Fruit fly (Drosophila melanogaster) whole organism, prepupa: ENCODE results near the gene CG43336.

ENCODE experiments used
- CG10669 ChIP-seq: fragments of 200-800 bp; sonication (Bioruptor generic); optimal IDR thresholded peaks from 3 replicates; lab custom pipeline; 2018; ENCODE audit warnings: missing biosample characterization, mild to moderate bottlenecking, missing genetic modification characterization, moderate library complexity
- CG1621 ChIP-seq: fragments of 200-800 bp; sonication (Bioruptor generic); optimal IDR thresholded peaks from 3 replicates; lab custom pipeline; 2018; ENCODE audit warnings: missing biosample characterization, mild to moderate bottlenecking, missing genetic modification characterization
- CG16779 ChIP-seq: fragments of 200-800 bp; sonication (Bioruptor generic); optimal IDR thresholded peaks from 3 replicates; lab custom pipeline; 2017; ENCODE audit warnings: missing biosample characterization, mild to moderate bottlenecking, missing genetic modification characterization
- CG3032 ChIP-seq: fragments of 200-800 bp; optimal IDR thresholded peaks from 2 replicates; lab custom pipeline; 2019; ENCODE audit warnings: missing biosample characterization, mild to moderate bottlenecking, missing genetic modification characterization, moderate library complexity
- CG31627 ChIP-seq: fragments of 200-800 bp; sonication (Bioruptor generic); optimal IDR thresholded peaks from 3 replicates; lab custom pipeline; 2016; ENCODE audit warnings: missing biosample characterization, missing genetic modification characterization
- CG3919 ChIP-seq: fragments of 200-800 bp; sonication (Bioruptor generic); optimal IDR thresholded peaks from 3 replicates; lab custom pipeline; 2016; ENCODE audit warnings: missing biosample characterization, missing genetic modification characterization
- CG6792 ChIP-seq: fragments of 200-800 bp; sonication (Bioruptor generic); optimal IDR thresholded peaks from 3 replicates; lab custom pipeline; 2016; ENCODE audit warnings: missing biosample characterization, missing genetic modification characterization
- CG6808 ChIP-seq: fragments of 200-800 bp; sonication (Bioruptor generic); optimal IDR thresholded peaks from 3 replicates; lab custom pipeline; 2017; ENCODE audit warnings: missing biosample characterization, missing genetic modification characterization, mild to moderate bottlenecking, moderate library complexity, missing genetic modification reagents
- CG7368 ChIP-seq: fragments of 200-800 bp; sonication (Bioruptor generic); optimal IDR thresholded peaks from 3 replicates; lab custom pipeline; 2016; ENCODE audit warnings: missing biosample characterization, missing genetic modification characterization
- CG8119 ChIP-seq: fragments of 200-800 bp; sonication (Bioruptor generic); IDR thresholded peaks from 3 replicates; pipeline ENCODE4 v1.3.6; 2022; ENCODE audit warnings: missing biosample characterization, missing genetic modification characterization
- CG8319 ChIP-seq: fragments of 200-800 bp; sonication (Bioruptor generic); optimal IDR thresholded peaks from 3 replicates; lab custom pipeline; 2016; ENCODE audit warnings: missing biosample characterization, missing genetic modification characterization
- CG8632 ChIP-seq: fragments of 200-800 bp; sonication (Bioruptor generic); optimal IDR thresholded peaks from 3 replicates; lab custom pipeline; 2016; ENCODE audit warnings: missing biosample characterization, missing genetic modification characterization
- CG9139 ChIP-seq: fragments of 200-800 bp; sonication (Bioruptor generic); optimal IDR thresholded peaks from 3 replicates; lab custom pipeline; 2017; ENCODE audit warnings: missing biosample characterization, mild to moderate bottlenecking, missing genetic modification characterization
- Eip78C ChIP-seq: fragments of 200-800 bp; sonication (Bioruptor generic); peaks from one replicate; lab custom pipeline; 2016; ENCODE audit warnings: missing biosample characterization, missing genetic modification characterization
- Eip93F ChIP-seq: fragments of 200-800 bp; sonication (Bioruptor generic); optimal IDR thresholded peaks from 2 replicates; lab custom pipeline; 2016; ENCODE audit warnings: missing biosample characterization, mild to moderate bottlenecking, missing genetic modification characterization
- Hr39 ChIP-seq: fragments of 200-800 bp; sonication (Bioruptor generic); optimal IDR thresholded peaks from 2 replicates; lab custom pipeline; 2016; ENCODE audit warnings: missing biosample characterization, missing genetic modification characterization
- Hr4 ChIP-seq: fragments of 200-800 bp; sonication (Bioruptor generic); optimal IDR thresholded peaks from 3 replicates; lab custom pipeline; 2016; ENCODE audit warnings: missing biosample characterization, missing genetic modification characterization
- Lpt ChIP-seq: fragments of 200-800 bp; sonication (Bioruptor generic); optimal IDR thresholded peaks from 3 replicates; lab custom pipeline; 2016; ENCODE audit warnings: missing biosample characterization, missing genetic modification characterization
- Sox102F ChIP-seq: fragments of 200-800 bp; sonication (Bioruptor generic); optimal IDR thresholded peaks from 2 replicates; lab custom pipeline; 2016; ENCODE audit warnings: missing biosample characterization, mild to moderate bottlenecking, missing genetic modification characterization
- achi ChIP-seq: fragments of 200-800 bp; sonication (Bioruptor generic); optimal IDR thresholded peaks from 3 replicates; lab custom pipeline; 2016; ENCODE audit warnings: missing biosample characterization, missing genetic modification characterization
- acj6 ChIP-seq: fragments of 200-800 bp; sonication (Bioruptor generic); optimal IDR thresholded peaks from 3 replicates; lab custom pipeline; 2016; ENCODE audit warnings: missing biosample characterization, missing genetic modification characterization
- cyc ChIP-seq: fragments of 200-800 bp; sonication (Bioruptor generic); optimal IDR thresholded peaks from 3 replicates; lab custom pipeline; 2016; ENCODE audit warnings: missing biosample characterization, missing genetic modification characterization
- dsx ChIP-seq: fragments of 200-800 bp; optimal IDR thresholded peaks from 3 replicates; lab custom pipeline; 2019; ENCODE audit warnings: missing biosample characterization, mild to moderate bottlenecking, missing genetic modification characterization, moderate library complexity; ENCODE audit not compliant: poor library complexity, severe bottlenecking
- eg ChIP-seq: fragments of 200-800 bp; sonication (Bioruptor generic); IDR thresholded peaks from 3 replicates; pipeline ENCODE4 v1.3.6; 2022; ENCODE audit warnings: missing biosample characterization, missing genetic modification characterization
- esn ChIP-seq: fragments of 200-800 bp; sonication (Bioruptor generic); optimal IDR thresholded peaks from 2 replicates; lab custom pipeline; 2016; ENCODE audit warnings: missing biosample characterization, mild to moderate bottlenecking, missing genetic modification characterization, moderate library complexity
- fd85E ChIP-seq: fragments of 200-800 bp; sonication (Bioruptor generic); optimal IDR thresholded peaks from 3 replicates; lab custom pipeline; 2016; ENCODE audit warnings: missing biosample characterization, missing genetic modification characterization
- fkh ChIP-seq: fragments of 200-800 bp; sonication (Bioruptor generic); optimal IDR thresholded peaks from 3 replicates; lab custom pipeline; 2017; ENCODE audit warnings: missing biosample characterization, mild to moderate bottlenecking, missing genetic modification characterization, moderate library complexity
- net ChIP-seq: fragments of 200-800 bp; sonication (Bioruptor generic); optimal IDR thresholded peaks from 3 replicates; lab custom pipeline; 2016; ENCODE audit warnings: missing biosample characterization, missing genetic modification characterization
- pdm3 ChIP-seq: fragments of 200-800 bp; sonication (Bioruptor generic); optimal IDR thresholded peaks from 3 replicates; lab custom pipeline; 2016; ENCODE audit warnings: missing biosample characterization, missing genetic modification characterization
- salr ChIP-seq, 2 experiments: fragments of 200-800 bp; sonication (Bioruptor generic); optimal IDR thresholded peaks; 3 replicates each; lab custom pipeline; 2016 to 2018; ENCODE audit warnings: missing biosample characterization in 2 of 2, missing genetic modification characterization in 2 of 2, mild to moderate bottlenecking in 1 of 2
- spab ChIP-seq: fragments of 200-800 bp; sonication (Bioruptor generic); optimal IDR thresholded peaks from 2 replicates; lab custom pipeline; 2017; ENCODE audit warnings: missing biosample characterization, mild to moderate bottlenecking, missing genetic modification characterization, missing genetic modification reagents
- svp ChIP-seq: fragments of 200-800 bp; sonication (Bioruptor generic); peaks from one replicate; lab custom pipeline; 2016; ENCODE audit warnings: missing biosample characterization, missing genetic modification characterization
- vri ChIP-seq: fragments of 200-800 bp; sonication (Bioruptor generic); optimal IDR thresholded peaks from 3 replicates; lab custom pipeline; 2016; ENCODE audit warnings: missing biosample characterization, mild to moderate bottlenecking, missing genetic modification characterization

Gene CG43336

DNA sequence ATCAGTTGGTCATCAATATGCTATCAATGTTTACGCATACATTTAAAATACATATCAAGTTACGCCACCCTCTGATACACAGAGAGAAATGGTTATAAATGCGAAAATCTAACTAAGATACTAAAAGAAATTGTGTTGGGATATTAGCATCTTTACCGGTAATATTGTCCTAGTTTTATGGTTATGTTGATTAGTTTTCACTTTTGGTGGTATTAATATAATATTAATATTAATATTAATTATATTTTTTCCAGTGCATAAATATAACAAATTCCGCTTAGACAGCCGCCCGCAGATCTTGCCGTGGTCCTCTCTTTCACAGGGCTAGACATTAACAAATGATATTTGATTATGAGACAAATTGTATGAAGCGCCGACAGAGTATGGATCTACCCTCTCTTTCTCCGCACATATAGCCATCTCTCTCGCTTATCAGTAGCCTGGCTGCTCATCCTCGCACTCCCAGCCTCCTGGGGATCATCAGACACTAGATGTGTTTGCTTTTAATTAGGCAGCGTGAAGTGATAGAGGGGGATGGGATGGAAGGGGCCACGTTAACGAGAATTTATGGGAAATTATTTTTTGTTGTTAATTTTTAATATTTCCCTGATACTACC is 15.8 kb downstream of the CG43336 start (continued):
- TF ChIP-seq esn (peak; percentile 44), net (GFP tag; lab: Kevin White, UChicago) (no peak), CG6792 (GFP tag; lab: Kevin White, UChicago) (peak; percentile 13), Hr4 (no peak), CG8119 (GFP tag; lab: Robert Waterston, UW) (0 out of 3 replicates have a peak, but pooled peaks have one; percentile 18), Lpt (GFP tag; lab: Kevin White, UChicago) (no peak), CG3919 (peak; percentile 43), cyc (GFP tag; lab: Kevin White, UChicago) (peak; percentile 9), CG16779 (tag; lab: Kevin White, UChicago) (no peak), pdm3 (no peak), spab (GFP tag; lab: Kevin White, UChicago) (peak; percentile 44), Eip93F (no peak), fkh (GFP tag; lab: Kevin White, UChicago) (no peak), CG8319 (GFP tag; lab: Kevin White, UChicago) (no peak), Eip78C (GFP tag; lab: Kevin White, UChicago) (peak; percentile 66), salr (GFP tag; optimal IDR thresholded peaks at IDR 0.05; lab: Kevin White, UChicago) (peak in 1 of 2 experiments; percentile 26), Hr39 (GFP tag; lab: Kevin White, UChicago) (peak; percentile 18), CG6808 (no peak), eg (GFP tag; lab: Robert Waterston, UW) (no peak), CG10669 (GFP tag; lab: Kevin White, UChicago) (peak; percentile 49), CG9139 (GFP tag; lab: Kevin White, UChicago) (no peak)
- TF ChIP-seq, all 60 proteins: peak for 27

- TF ChIP-seq CG8632 (GFP tag; lab: Kevin White, UChicago) (no peak), acj6 (GFP tag; lab: Kevin White, UChicago) (no peak), CG31627 (GFP tag; lab: Kevin White, UChicago) (no peak), CG7368 (no peak), fd85E (GFP tag; lab: Kevin White, UChicago) (no peak), Eip78C (GFP tag; lab: Kevin White, UChicago) (no peak), Sox102F (GFP tag; lab: Kevin White, UChicago) (no peak), achi (GFP tag; lab: Kevin White, UChicago) (no peak)
Observed at dm6 chr3R:15653768-15654387, 16.9 kb downstream of the CG43336 start.

dm6 chr3R:15654870-15655269 is 17.9 kb downstream of the CG43336 start:
- no peak for TF ChIP-seq CG8119 (GFP tag; lab: Robert Waterston, UW)
- no peak for TF ChIP-seq achi (GFP tag; lab: Kevin White, UChicago)
- no peak for TF ChIP-seq eg (GFP tag; lab: Robert Waterston, UW)
- no peak for TF ChIP-seq Eip93F
- TF ChIP-seq vri (GFP tag; lab: Kevin White, UChicago) = no peak
- TF ChIP-seq CG31627 (GFP tag; lab: Kevin White, UChicago) = no peak
- no peak for TF ChIP-seq CG3032 (tag; lab: Kevin White, UChicago)
- TF ChIP-seq salr (GFP tag; optimal IDR thresholded peaks at IDR 0.05; lab: Kevin White, UChicago) = no peak
- no peak for TF ChIP-seq dsx (GFP tag; lab: Kevin White, UChicago)

DNA sequence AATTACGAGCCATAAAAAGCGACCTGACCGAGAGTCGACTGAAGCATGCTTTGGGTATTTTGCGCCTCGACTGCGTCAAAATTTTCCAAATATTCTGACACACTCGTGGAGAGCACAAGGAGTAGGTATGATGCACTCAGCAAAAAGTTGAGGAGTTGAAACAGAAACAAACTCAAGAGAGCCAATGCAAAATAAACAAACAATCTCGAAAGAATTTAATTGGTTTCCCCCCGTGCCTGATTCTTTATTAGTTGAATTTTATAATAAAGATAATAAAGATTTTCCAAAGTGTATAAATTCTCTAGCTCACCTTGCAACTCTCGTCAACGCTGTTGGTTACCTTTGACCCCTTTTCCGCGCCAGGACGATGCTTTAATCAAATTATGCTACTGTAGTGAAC is 18.4 kb downstream of the CG43336 start:
- TF ChIP-seq svp = peak; percentile 24
- TF ChIP-seq CG31627 (GFP tag; lab: Kevin White, UChicago) = no peak
- peak; percentile 44 for TF ChIP-seq Eip78C (GFP tag; lab: Kevin White, UChicago)
- TF ChIP-seq CG1621 = no peak
- TF ChIP-seq spab (GFP tag; lab: Kevin White, UChicago) = no peak
- TF ChIP-seq, all 60 proteins: peak for 2
